Fruit fly (Drosophila melanogaster) whole organism, pupa: Measurements from ENCODE around the gene boi.

Experiments
- CG10348 ChIP-seq: fragments of 200-800 bp; sonication (Bioruptor generic); IDR thresholded peaks from 2 replicates; pipeline ENCODE4 v1.3.6; 2022; ENCODE audit warnings: missing biosample characterization, missing genetic modification characterization
- CG12605 ChIP-seq: fragments of 200-800 bp; sonication (Bioruptor generic); IDR thresholded peaks from 2 replicates; pipeline ENCODE4 v1.3.6; 2022; ENCODE audit warnings: missing biosample characterization, missing genetic modification characterization
- CG13204 ChIP-seq: fragments of 200-800 bp; sonication (Bioruptor generic); optimal IDR thresholded peaks from 2 replicates; lab custom pipeline; 2018; ENCODE audit warnings: missing biosample characterization, mild to moderate bottlenecking, missing genetic modification characterization, moderate library complexity
- CG14655 ChIP-seq: fragments of 200-800 bp; sonication (Bioruptor generic); optimal IDR thresholded peaks from 3 replicates; lab custom pipeline; 2017; ENCODE audit warnings: mild to moderate bottlenecking, missing biosample characterization, missing genetic modification reagents, missing genetic modification characterization
- CG15710 ChIP-seq: fragments of 200-800 bp; sonication (Bioruptor generic); optimal IDR thresholded peaks from 2 replicates; lab custom pipeline; 2018; ENCODE audit warnings: missing biosample characterization, mild to moderate bottlenecking, missing genetic modification characterization, moderate library complexity
- CG17806 ChIP-seq: fragments of 200-800 bp; sonication (Bioruptor generic); optimal IDR thresholded peaks from 2 replicates; lab custom pipeline; 2018; ENCODE audit warnings: missing biosample characterization, mild to moderate bottlenecking, missing genetic modification characterization, moderate library complexity
- CG32121 ChIP-seq: fragments of 200-800 bp; sonication (Bioruptor generic); IDR thresholded peaks from 2 replicates; pipeline ENCODE4 v1.3.6; 2022; ENCODE audit warnings: missing biosample characterization, missing genetic modification characterization
- CG34367 ChIP-seq: fragments of 200-800 bp; sonication (Bioruptor generic); optimal IDR thresholded peaks from 2 replicates; lab custom pipeline; 2018; ENCODE audit warnings: missing biosample characterization, mild to moderate bottlenecking, missing genetic modification characterization
- CG4496 ChIP-seq: fragments of 200-800 bp; sonication (Bioruptor generic); IDR thresholded peaks from 3 replicates; pipeline ENCODE4 v1.3.6; 2022; ENCODE audit warnings: missing biosample characterization, missing genetic modification characterization
- CG8159 ChIP-seq: fragments of 200-800 bp; sonication (Bioruptor generic); optimal IDR thresholded peaks from 3 replicates; lab custom pipeline; 2018; ENCODE audit warnings: missing biosample characterization, mild to moderate bottlenecking, missing genetic modification characterization, moderate library complexity
- CG8301 ChIP-seq: fragments of 200-800 bp; sonication (Bioruptor generic); optimal IDR thresholded peaks from 2 replicates; lab custom pipeline; 2018; ENCODE audit warnings: missing biosample characterization, mild to moderate bottlenecking, missing genetic modification characterization
- CG9948 ChIP-seq: fragments of 200-800 bp; sonication (Bioruptor generic); optimal IDR thresholded peaks from 2 replicates; lab custom pipeline; 2018; ENCODE audit warnings: missing biosample characterization, mild to moderate bottlenecking, missing genetic modification characterization, moderate library complexity
- D1 ChIP-seq: fragments of 200-800 bp; sonication (Bioruptor generic); optimal IDR thresholded peaks from 2 replicates; lab custom pipeline; 2018; ENCODE audit warnings: missing biosample characterization, mild to moderate bottlenecking, missing genetic modification characterization, moderate library complexity
- EcR ChIP-seq: fragments of 200-800 bp; sonication (Bioruptor generic); optimal IDR thresholded peaks from 3 replicates; lab custom pipeline; 2019; ENCODE audit warnings: missing biosample characterization, missing genetic modification characterization, mild to moderate bottlenecking, moderate library complexity, missing genetic modification reagents
- Ets98B ChIP-seq: fragments of 200-800 bp; sonication (Bioruptor generic); IDR thresholded peaks from 2 replicates; pipeline ENCODE4 v1.3.6; 2022; ENCODE audit warnings: missing biosample characterization, missing genetic modification characterization
- Pif1A ChIP-seq: fragments of 200-800 bp; sonication (Bioruptor generic); optimal IDR thresholded peaks from 3 replicates; lab custom pipeline; 2016; ENCODE audit warnings: missing biosample characterization, missing genetic modification characterization
- Pif1B ChIP-seq: fragments of 200-800 bp; sonication (Bioruptor generic); optimal IDR thresholded peaks from 3 replicates; lab custom pipeline; 2016; ENCODE audit warnings: missing biosample characterization, missing genetic modification characterization
- Snoo ChIP-seq: fragments of 200-800 bp; sonication (Bioruptor generic); optimal IDR thresholded peaks from 3 replicates; lab custom pipeline; 2017; ENCODE audit warnings: missing biosample characterization, mild to moderate bottlenecking, missing genetic modification characterization, inconsistent platforms
- fd96Ca ChIP-seq: fragments of 200-800 bp; sonication (Bioruptor generic); IDR thresholded peaks from 3 replicates; pipeline ENCODE4 v1.3.6; 2022; ENCODE audit warnings: missing biosample characterization, missing genetic modification characterization
- gl ChIP-seq: fragments of 200-800 bp; sonication (Bioruptor generic); optimal IDR thresholded peaks from 2 replicates; lab custom pipeline; 2018; ENCODE audit warnings: missing biosample characterization, mild to moderate bottlenecking, missing genetic modification characterization
- rn ChIP-seq: fragments of 200-800 bp; sonication (Bioruptor generic); IDR thresholded peaks from 2 replicates; pipeline ENCODE4 v1.3.6; 2022; ENCODE audit warnings: missing biosample characterization, missing genetic modification characterization

boi gene

dm6 chrX:2440219-2440618 lies 29.6 kb downstream of the boi start:
- no peak for TF ChIP-seq Pif1B
- TF ChIP-seq, all 21 proteins: peak for 0

- TF ChIP-seq CG9948 (tag; lab: Kevin White, UChicago) (no peak), CG4496 (0 out of 3 replicates have a peak, but pooled peaks have one; percentile 16)
Measured at dm6 chrX:2434913-2435312, 34.9 kb downstream of the boi start.

- TF ChIP-seq CG4496 = no peak
- TF ChIP-seq CG13204 (GFP tag; lab: Kevin White, UChicago) = no peak
- no peak for TF ChIP-seq fd96Ca (GFP tag; lab: Robert Waterston, UW)
- TF ChIP-seq CG10348 (GFP tag; lab: Robert Waterston, UW) = no peak
- no peak for TF ChIP-seq CG8301 (tag; lab: Kevin White, UChicago)
- no peak for TF ChIP-seq Snoo (tag; lab: Kevin White, UChicago)
- no peak for TF ChIP-seq CG9948 (tag; lab: Kevin White, UChicago)
- TF ChIP-seq Ets98B = no peak
- TF ChIP-seq Pif1A (GFP tag; lab: Kevin White, UChicago) = no peak
- TF ChIP-seq CG34367 = no peak
- TF ChIP-seq CG15710 (tag; lab: Kevin White, UChicago) = no peak
- no peak for TF ChIP-seq CG14655
- no peak for TF ChIP-seq CG8159
- TF ChIP-seq CG17806 (tag; lab: Kevin White, UChicago) = no peak
- TF ChIP-seq rn (GFP tag; lab: Robert Waterston, UW) = no peak
- no peak for TF ChIP-seq CG12605 (GFP tag; lab: Robert Waterston, UW)
- no peak for TF ChIP-seq D1 (tag; lab: Kevin White, UChicago)
- TF ChIP-seq CG32121 (GFP tag; lab: Robert Waterston, UW) = no peak
- TF ChIP-seq gl (tag; lab: Kevin White, UChicago) = no peak
Measured at dm6 chrX:2428903-2429302, 40.9 kb downstream of the boi start, which contains the start of gene gt. gt (minus strand) TSS chrX:2428967.

DNA sequence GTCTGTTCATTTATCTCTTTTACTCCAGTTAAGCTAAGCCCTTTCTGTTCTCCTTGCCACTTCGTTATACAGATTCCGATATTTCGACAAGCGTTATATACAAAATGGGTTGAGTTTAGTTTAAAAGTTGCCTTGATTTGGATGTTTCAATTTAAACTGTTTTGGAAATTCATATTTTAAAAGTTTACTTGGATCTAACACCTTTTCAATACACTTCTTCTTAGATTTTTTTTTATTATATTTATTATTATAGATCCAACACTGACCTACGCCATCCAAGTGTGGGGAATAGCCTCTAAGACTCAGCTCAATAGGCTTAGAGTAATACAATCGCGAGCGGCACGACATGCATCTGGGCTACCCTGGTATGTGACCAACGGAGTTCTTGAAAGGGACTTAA lies 44.1 kb downstream of the boi start, which contains the start of gene CG32797:
Gene CG32797, minus strand, starts transcription at position 101 of the 400 bp plus-strand sequence.
- TF ChIP-seq fd96Ca (GFP tag; lab: Robert Waterston, UW) (no peak), CG4496 (no peak), D1 (tag; lab: Kevin White, UChicago) (no peak), CG10348 (GFP tag; lab: Robert Waterston, UW) (no peak), rn (GFP tag; lab: Robert Waterston, UW) (no peak), CG8159 (no peak), Pif1A (GFP tag; lab: Kevin White, UChicago) (no peak), CG14655 (no peak)

dm6 chrX:2419518-2419917 lies 50.3 kb downstream of the boi start:
- TF ChIP-seq rn (GFP tag; lab: Robert Waterston, UW) (no peak), CG13204 (GFP tag; lab: Kevin White, UChicago) (no peak), Pif1B (no peak), D1 (tag; lab: Kevin White, UChicago) (peak; percentile 61), CG10348 (GFP tag; lab: Robert Waterston, UW) (no peak), fd96Ca (GFP tag; lab: Robert Waterston, UW) (no peak)

- TF ChIP-seq Ets98B (no peak), CG10348 (GFP tag; lab: Robert Waterston, UW) (no peak), Pif1A (GFP tag; lab: Kevin White, UChicago) (no peak), rn (GFP tag; lab: Robert Waterston, UW) (no peak), CG15710 (tag; lab: Kevin White, UChicago) (no peak), CG34367 (no peak)
- TF ChIP-seq, all 21 proteins: peak for 0
Measured at dm6 chrX:2410805-2411204, 59.0 kb downstream of the boi start, which contains the start of gene CG12496. CG12496 (minus strand) TSS chrX:2410901.

dm6 chrX:2408675-2409163 lies 61.1 kb downstream of the boi start:
- TF ChIP-seq CG12605 (GFP tag; lab: Robert Waterston, UW) (no peak), D1 (tag; lab: Kevin White, UChicago) (no peak), CG9948 (tag; lab: Kevin White, UChicago) (no peak), CG13204 (GFP tag; lab: Kevin White, UChicago) (no peak), CG17806 (tag; lab: Kevin White, UChicago) (no peak), CG8159 (no peak), Pif1B (no peak), rn (GFP tag; lab: Robert Waterston, UW) (no peak), CG34367 (no peak), Pif1A (GFP tag; lab: Kevin White, UChicago) (no peak), Ets98B (no peak), CG8301 (tag; lab: Kevin White, UChicago) (no peak), EcR (no peak), CG15710 (tag; lab: Kevin White, UChicago) (no peak), CG14655 (no peak), CG10348 (GFP tag; lab: Robert Waterston, UW) (no peak), CG4496 (no peak), fd96Ca (GFP tag; lab: Robert Waterston, UW) (no peak), gl (tag; lab: Kevin White, UChicago) (no peak)
